Worm (Caenorhabditis elegans) whole organism, L4 larva: ENCODE results near the gene M7.12.
"Not testable (repeated sequence)": the region's sequence is repeated elsewhere in the genome, so short reads cannot be mapped to it uniquely, and the experiment has no call there.

Experiments
- F10B5.3 ChIP-seq: sonication (generic microtip); optimal IDR thresholded peaks from 2 replicates; lab custom pipeline; 2016; ENCODE audit warnings: mild to moderate bottlenecking, missing genetic modification characterization, missing compliant biosample characterization
- F49E8.2 ChIP-seq: sonication (generic microtip); optimal IDR thresholded peaks from 2 replicates; lab custom pipeline; 2016; ENCODE audit warnings: missing compliant biosample characterization, mild to moderate bottlenecking, missing genetic modification characterization, borderline replicate concordance
- T20F7.1 ChIP-seq: fragments of 200-800 bp; sonication (Bioruptor generic); optimal IDR thresholded peaks from 2 replicates; lab custom pipeline; 2018; ENCODE audit warnings: mild to moderate bottlenecking, missing genetic modification characterization, missing compliant biosample characterization
- Y105C5A.15 ChIP-seq: fragments of 200-800 bp; sonication (Bioruptor generic); IDR thresholded peaks from 2 replicates; pipeline ENCODE4 v1.3.6; 2022; ENCODE audit warnings: missing genetic modification characterization, missing compliant biosample characterization
- Y48G9A.11 ChIP-seq: fragments of 200-800 bp; sonication (Bioruptor generic); IDR thresholded peaks from 2 replicates; pipeline ENCODE4 v1.3.6; 2022; ENCODE audit warnings: missing genetic modification reagents, missing genetic modification characterization, missing compliant biosample characterization
- aha-1 ChIP-seq: fragments of 150-350 bp; peaks from one replicate; lab custom pipeline; 2014; ENCODE audit warnings: missing biosample characterization, missing genetic modification characterization
- ama-1 ChIP-seq: fragments of 150-350 bp; optimal IDR thresholded peaks from 2 replicates; lab custom pipeline; 2014; ENCODE audit warnings: inconsistent platforms, mixed read lengths
- ceh-28 ChIP-seq: fragments of 150-350 bp; optimal IDR thresholded peaks from 2 replicates; lab custom pipeline; 2014; ENCODE audit warnings: missing biosample characterization, missing genetic modification reagents, missing genetic modification characterization
- ceh-32 ChIP-seq: sonication (generic microtip); optimal IDR thresholded peaks from 2 replicates; lab custom pipeline; 2016; ENCODE audit warnings: mild to moderate bottlenecking, missing genetic modification characterization, missing compliant biosample characterization; ENCODE audit not compliant: poor library complexity
- ceh-62 ChIP-seq: sonication (generic microtip); optimal IDR thresholded peaks from 2 replicates; lab custom pipeline; 2017; ENCODE audit warnings: missing biosample characterization, missing genetic modification characterization
- ceh-82 ChIP-seq: sonication (generic microtip); optimal IDR thresholded peaks from 2 replicates; lab custom pipeline; 2017; ENCODE audit warnings: missing biosample characterization, missing genetic modification characterization
- ces-1 ChIP-seq: fragments of 150-350 bp; sonication (generic microtip); optimal IDR thresholded peaks from 4 replicates; lab custom pipeline; 2014; ENCODE audit warnings: missing biosample characterization, missing genetic modification reagents, missing genetic modification characterization
- daf-16 ChIP-seq, 3 experiments: sonication (generic microtip); optimal IDR thresholded peaks; 2 replicates each; lab custom pipeline; 2016 to 2017; ENCODE audit warnings: missing genetic modification characterization in 3 of 3, missing genetic modification reagents in 3 of 3, mild to moderate bottlenecking in 2 of 3, missing compliant biosample characterization in 2 of 3, missing biosample characterization in 1 of 3, moderate library complexity in 1 of 3
- dmd-6 ChIP-seq: fragments of 200-800 bp; sonication (Bioruptor generic); IDR thresholded peaks from 2 replicates; pipeline ENCODE4 v1.3.6; 2022; ENCODE audit warnings: missing genetic modification reagents, missing genetic modification characterization, missing compliant biosample characterization
- dmd-8 ChIP-seq: fragments of 200-800 bp; sonication (Bioruptor generic); IDR thresholded peaks from 2 replicates; pipeline ENCODE4 v1.3.6; 2022; ENCODE audit warnings: missing genetic modification characterization, missing compliant biosample characterization
- hlh-11 ChIP-seq: fragments of 200-800 bp; sonication (Bioruptor generic); optimal IDR thresholded peaks from 2 replicates; lab custom pipeline; 2018; ENCODE audit warnings: mild to moderate bottlenecking, missing genetic modification characterization, missing compliant biosample characterization
- hlh-30 ChIP-seq: sonication (generic microtip); optimal IDR thresholded peaks from 2 replicates; lab custom pipeline; 2017; ENCODE audit warnings: antibody characterized with exemption, mild to moderate bottlenecking, missing genetic modification characterization, missing compliant biosample characterization; ENCODE audit not compliant: insufficient read depth
- jun-1 ChIP-seq: fragments of 150-350 bp; optimal IDR thresholded peaks from 2 replicates; lab custom pipeline; 2014; ENCODE audit warnings: missing biosample characterization, missing genetic modification reagents, missing genetic modification characterization
- lim-7 ChIP-seq: fragments of 200-800 bp; sonication (Bioruptor generic); IDR thresholded peaks from 2 replicates; pipeline ENCODE4 v1.3.6; 2022; ENCODE audit warnings: missing genetic modification characterization, missing compliant biosample characterization
- lin-1 ChIP-seq: fragments of 200-800 bp; sonication (Bioruptor generic); IDR thresholded peaks from 2 replicates; pipeline ENCODE4 v1.3.6; 2022; ENCODE audit warnings: missing genetic modification reagents, missing genetic modification characterization, missing compliant biosample characterization
- lin-13 ChIP-seq: fragments of 150-350 bp; optimal IDR thresholded peaks from 2 replicates; lab custom pipeline; 2014; ENCODE audit warnings: missing biosample characterization, missing genetic modification reagents, missing genetic modification characterization
- lin-15B ChIP-seq: fragments of 150-350 bp; sonication (generic microtip); optimal IDR thresholded peaks from 3 replicates; lab custom pipeline; 2014; ENCODE audit warnings: missing biosample characterization, missing genetic modification characterization
- lin-38 ChIP-seq: fragments of 200-800 bp; sonication (Bioruptor generic); IDR thresholded peaks from 2 replicates; pipeline ENCODE4 v1.3.6; 2022; ENCODE audit warnings: missing genetic modification reagents, missing genetic modification characterization, missing compliant biosample characterization
- lsy-2 ChIP-seq, 2 experiments: fragments of 150-350 bp in 1 of 2; sonication (generic microtip) in 1 of 2; optimal IDR thresholded peaks; 2 replicates each; lab custom pipeline; 2014 to 2017; ENCODE audit warnings: missing biosample characterization in 2 of 2, missing genetic modification characterization in 2 of 2
- madf-9 ChIP-seq: fragments of 200-800 bp; sonication (Bioruptor generic); conservative IDR thresholded peaks from 2 replicates; pipeline ENCODE4 v1.3.6; 2022; ENCODE audit warnings: missing genetic modification reagents, missing genetic modification characterization, missing compliant biosample characterization
- mep-1 ChIP-seq: fragments of 150-350 bp; sonication (generic microtip); optimal IDR thresholded peaks from 3 replicates; lab custom pipeline; 2014; ENCODE audit warnings: missing biosample characterization, missing genetic modification characterization
- mes-2 ChIP-seq: sonication (generic microtip); optimal IDR thresholded peaks from 2 replicates; lab custom pipeline; 2016; ENCODE audit warnings: missing genotype, mild to moderate bottlenecking, missing genetic modification characterization, missing compliant biosample characterization; ENCODE audit not compliant: poor library complexity, severe bottlenecking
- mxl-2 ChIP-seq: fragments of 200-800 bp; sonication (Bioruptor generic); conservative IDR thresholded peaks from 2 replicates; pipeline ENCODE4 v1.3.6; 2022; ENCODE audit warnings: missing genetic modification reagents, missing genetic modification characterization, missing compliant biosample characterization
- mxl-3 ChIP-seq: fragments of 200-800 bp; sonication (Bioruptor generic); optimal IDR thresholded peaks from 2 replicates; lab custom pipeline; 2018; ENCODE audit warnings: mild to moderate bottlenecking, missing genetic modification characterization, missing compliant biosample characterization
- nhr-102 ChIP-seq: sonication (generic microtip); optimal IDR thresholded peaks from 2 replicates; lab custom pipeline; 2016; ENCODE audit warnings: mild to moderate bottlenecking, missing genetic modification characterization, moderate library complexity, missing compliant biosample characterization
- nhr-11 ChIP-seq: fragments of 150-350 bp; optimal IDR thresholded peaks from 2 replicates; lab custom pipeline; 2014; ENCODE audit warnings: missing biosample characterization, missing genetic modification characterization
- nhr-111 ChIP-seq: fragments of 200-800 bp; sonication (Bioruptor generic); optimal IDR thresholded peaks from 2 replicates; lab custom pipeline; 2018; ENCODE audit warnings: mild to moderate bottlenecking, missing genetic modification characterization, missing compliant biosample characterization
- nhr-25 ChIP-seq: sonication (generic microtip); optimal IDR thresholded peaks from 2 replicates; lab custom pipeline; 2017; ENCODE audit warnings: missing genetic modification characterization, mild to moderate bottlenecking, missing compliant biosample characterization, antibody characterized with exemption, moderate library complexity, borderline replicate concordance; ENCODE audit not compliant: insufficient read depth
- nhr-48 ChIP-seq: sonication (generic microtip); optimal IDR thresholded peaks from 2 replicates; lab custom pipeline; 2016; ENCODE audit warnings: mild to moderate bottlenecking, missing genetic modification characterization, missing compliant biosample characterization
- nhr-76 ChIP-seq: fragments of 150-350 bp; optimal IDR thresholded peaks from 2 replicates; lab custom pipeline; 2014; ENCODE audit warnings: missing biosample characterization, missing genetic modification characterization
- pha-4 ChIP-seq, 2 experiments: fragments of 150-350 bp in 1 of 2; fragments of 200-800 bp in 1 of 2; sonication (Bioruptor generic) in 1 of 2; IDR thresholded peaks in 1 of 2; optimal IDR thresholded peaks in 1 of 2; 2 replicates each; pipeline versions ENCODE4 v1.3.6 to Lab custom; 2014 to 2022; ENCODE audit warnings: missing genetic modification characterization in 2 of 2, missing genetic modification reagents in 2 of 2, missing biosample characterization in 1 of 2, missing compliant biosample characterization in 1 of 2
- rbr-2 ChIP-seq: sonication (generic microtip); optimal IDR thresholded peaks from 2 replicates; lab custom pipeline; 2016; ENCODE audit warnings: missing genotype, missing genetic modification characterization, missing compliant biosample characterization
- sdz-12 ChIP-seq: fragments of 200-800 bp; sonication (Bioruptor generic); optimal IDR thresholded peaks from 2 replicates; lab custom pipeline; 2018; ENCODE audit warnings: mild to moderate bottlenecking, missing genetic modification characterization, missing compliant biosample characterization
- set-16 ChIP-seq: fragments of 200-800 bp; sonication (Bioruptor generic); IDR thresholded peaks from 2 replicates; pipeline ENCODE4 v1.3.6; 2022; ENCODE audit warnings: missing genetic modification reagents, missing genetic modification characterization, missing compliant biosample characterization
- spr-1 ChIP-seq: sonication (generic microtip); optimal IDR thresholded peaks from 2 replicates; lab custom pipeline; 2016; ENCODE audit warnings: mild to moderate bottlenecking, missing genetic modification characterization, missing compliant biosample characterization
- spr-3 ChIP-seq: fragments of 200-800 bp; sonication (Bioruptor generic); optimal IDR thresholded peaks from 2 replicates; lab custom pipeline; 2018; ENCODE audit warnings: mild to moderate bottlenecking, missing genetic modification characterization, missing compliant biosample characterization
- tra-1 ChIP-seq: fragments of 200-800 bp; sonication (Bioruptor generic); IDR thresholded peaks from 2 replicates; pipeline ENCODE4 v1.3.6; 2022; ENCODE audit warnings: missing genetic modification reagents, missing genetic modification characterization, missing compliant biosample characterization
- unc-130 ChIP-seq: sonication (generic microtip); optimal IDR thresholded peaks from 2 replicates; lab custom pipeline; 2016; ENCODE audit warnings: missing genetic modification reagents, missing genetic modification characterization, missing compliant biosample characterization
- unc-62 ChIP-seq, 3 experiments: fragments of 150-350 bp in 1 of 3; sonication (generic microtip); optimal IDR thresholded peaks in 2 of 3; peaks in 1 of 3; 1 replicate in 1 of 3; 2 replicates in 2 of 3; lab custom pipeline; 2014 to 2017; ENCODE audit warnings: missing biosample characterization in 3 of 3, missing genetic modification characterization in 3 of 3, missing genetic modification reagents in 3 of 3, missing genotype in 1 of 3
- zag-1 ChIP-seq: fragments of 150-350 bp; optimal IDR thresholded peaks from 2 replicates; lab custom pipeline; 2014; ENCODE audit warnings: missing biosample characterization, missing genetic modification characterization
- zfp-2 ChIP-seq: sonication (generic microtip); optimal IDR thresholded peaks from 2 replicates; lab custom pipeline; 2016; ENCODE audit warnings: mild to moderate bottlenecking, missing genetic modification characterization, missing compliant biosample characterization
- zip-11 ChIP-seq: fragments of 200-800 bp; sonication (Bioruptor generic); IDR thresholded peaks from 2 replicates; pipeline ENCODE4 v1.3.6; 2022; ENCODE audit warnings: missing genetic modification characterization, missing compliant biosample characterization

The M7.12 gene

DNA sequence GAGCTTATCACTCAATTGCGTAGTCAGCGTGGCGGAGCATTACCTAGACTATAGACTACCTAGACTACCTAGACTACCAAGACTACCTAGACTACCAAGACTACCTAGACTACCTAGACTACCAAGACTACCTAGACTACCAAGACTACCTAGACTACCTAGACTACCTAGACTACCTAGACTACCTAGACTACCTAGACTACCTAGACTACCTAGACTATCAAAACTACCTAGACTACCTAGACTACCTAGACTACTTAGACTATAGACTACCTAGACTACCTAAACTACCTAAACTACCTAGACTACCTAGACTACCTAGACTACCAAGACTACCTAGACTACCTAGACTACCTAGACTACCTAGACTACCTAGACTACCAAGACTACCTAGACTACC lies 26.9 kb downstream of the M7.12 start:
- TF ChIP-seq zag-1: peak; percentile 46
- peak in 1 of 2 experiments; percentile 96 for TF ChIP-seq unc-62 (GFP tag; optimal IDR thresholded peaks at IDR 0.05 in 1 of 2; lab: Kevin White, UChicago)
- not testable (repeated sequence) for TF ChIP-seq unc-62 (tag; optimal IDR thresholded peaks at IDR 0.05; lab: Kevin White, UChicago)
- TF ChIP-seq, all 104 proteins: peak for 2; not testable (repeated sequence) for 102

DNA sequence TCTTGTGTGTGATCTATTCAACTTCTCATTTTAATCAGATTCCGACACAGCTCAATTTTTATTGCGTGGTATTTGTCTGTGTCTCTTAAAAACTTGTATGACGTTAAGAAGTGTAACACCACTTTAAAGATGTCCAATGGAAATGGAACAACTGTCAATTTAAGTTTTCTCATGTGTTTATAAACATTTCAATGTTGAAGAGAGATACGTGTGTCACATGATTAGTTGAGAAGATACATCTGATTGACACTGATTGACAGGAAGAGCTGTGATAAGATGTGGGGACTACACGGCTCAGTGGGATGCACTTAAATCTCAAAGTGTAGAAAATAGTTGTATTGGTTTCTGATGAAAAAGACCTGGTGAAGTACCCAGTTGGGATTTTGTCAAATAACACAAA lies 29.5 kb downstream of the M7.12 start:
- TF ChIP-seq dmd-8 (no peak), rbr-2 (no peak), lin-13 (GFP tag; lab: Kevin White, UChicago) (no peak), ces-1 (no peak), T20F7.1 (GFP tag; lab: Kevin White, UChicago) (no peak), lsy-2 (tag; optimal IDR thresholded peaks at IDR 0.05; lab: Kevin White, UChicago) (no peak), ceh-32 (no peak), unc-130 (GFP tag; lab: Kevin White, UChicago) (no peak), ama-1 (lab: Kevin White, UChicago) (no peak), ceh-62 (tag; lab: Kevin White, UChicago) (no peak), F10B5.3 (tag; lab: Kevin White, UChicago) (no peak), mxl-2 (GFP tag; lab: Robert Waterston, UW) (no peak), Y48G9A.11 (no peak), lin-38 (GFP tag; lab: Robert Waterston, UW) (no peak), ceh-82 (tag; lab: Kevin White, UChicago) (no peak), zfp-2 (no peak), nhr-76 (tag; lab: Kevin White, UChicago) (no peak), mep-1 (tag; lab: Kevin White, UChicago) (no peak), nhr-102 (tag; lab: Kevin White, UChicago) (no peak), hlh-11 (tag; lab: Kevin White, UChicago) (peak; percentile 42), Y105C5A.15 (GFP tag; lab: Robert Waterston, UW) (no peak), jun-1 (tag; lab: Kevin White, UChicago) (no peak), hlh-30 (tag; lab: Kevin White, UChicago) (peak; percentile 57), lim-7 (GFP tag; lab: Robert Waterston, UW) (no peak), mxl-3 (no peak), nhr-111 (GFP tag; lab: Kevin White, UChicago) (no peak), F49E8.2 (tag; lab: Kevin White, UChicago) (no peak), spr-1 (no peak), nhr-48 (no peak), daf-16 (GFP tag; optimal IDR thresholded peaks at IDR 0.05; lab: Kevin White, UChicago) (peak in 1 of 2 experiments; percentile 96), daf-16 (tag; optimal IDR thresholded peaks at IDR 0.05; lab: Kevin White, UChicago) (no peak), aha-1 (tag; lab: Kevin White, UChicago) (no peak), nhr-25 (tag; lab: Kevin White, UChicago) (no peak), pha-4 (GFP tag; IDR thresholded peaks at IDR 0.05; lab: Robert Waterston, UW) (no peak), pha-4 (tag; optimal IDR thresholded peaks at IDR 0.05; lab: Kevin White, UChicago) (no peak), set-16 (GFP tag; lab: Robert Waterston, UW) (no peak), lin-15B (no peak), ceh-28 (tag; lab: Kevin White, UChicago) (no peak), zip-11 (no peak), madf-9 (GFP tag; lab: Robert Waterston, UW) (no peak), dmd-6 (no peak), lin-1 (no peak), tra-1 (no peak), spr-3 (no peak), unc-62 (GFP tag; optimal IDR thresholded peaks at IDR 0.05 in 1 of 2; lab: Kevin White, UChicago) (peak in 1 of 2 experiments; percentile 100), unc-62 (tag; optimal IDR thresholded peaks at IDR 0.05; lab: Kevin White, UChicago) (no peak), sdz-12 (GFP tag; lab: Kevin White, UChicago) (no peak), nhr-11 (tag; lab: Kevin White, UChicago) (peak; percentile 93), mes-2 (tag; lab: Kevin White, UChicago) (no peak)
